Fruit fly (Drosophila melanogaster) Kc167 (cell line): ENCODE measurements around the gene CG14613.

ENCODE experiments used
- Myc ChIP-seq: fragments of >200 bp; optimal IDR thresholded peaks from 2 replicates; lab custom pipeline; 2017; ENCODE audit warnings: missing external identifiers
- h ChIP-seq: fragments of >200 bp; optimal IDR thresholded peaks from 3 replicates; lab custom pipeline; 2018; ENCODE audit warnings: missing external identifiers
- insv ChIP-seq: fragments of >200 bp; optimal IDR thresholded peaks from 3 replicates; lab custom pipeline; 2018; ENCODE audit warnings: missing external identifiers
- psq ChIP-seq: fragments of >200 bp; optimal IDR thresholded peaks from 2 replicates; lab custom pipeline; 2017; ENCODE audit warnings: missing external identifiers
- ttk ChIP-seq: sonication (Bioruptor generic); optimal IDR thresholded peaks from 2 replicates; lab custom pipeline; 2017; ENCODE audit warnings: missing external identifiers

dm6 chrX:22510776-22511175 lies 39.0 kb upstream of the CG14613 start:
- TF ChIP-seq ttk (lab: Kevin White, UChicago) (no peak), psq (no peak), insv (lab: Kevin White, UChicago) (no peak), h (lab: Kevin White, UChicago) (no peak), Myc (no peak)
